Worm (Caenorhabditis elegans): ENCODE data around the gene tost-1.

DNA sequence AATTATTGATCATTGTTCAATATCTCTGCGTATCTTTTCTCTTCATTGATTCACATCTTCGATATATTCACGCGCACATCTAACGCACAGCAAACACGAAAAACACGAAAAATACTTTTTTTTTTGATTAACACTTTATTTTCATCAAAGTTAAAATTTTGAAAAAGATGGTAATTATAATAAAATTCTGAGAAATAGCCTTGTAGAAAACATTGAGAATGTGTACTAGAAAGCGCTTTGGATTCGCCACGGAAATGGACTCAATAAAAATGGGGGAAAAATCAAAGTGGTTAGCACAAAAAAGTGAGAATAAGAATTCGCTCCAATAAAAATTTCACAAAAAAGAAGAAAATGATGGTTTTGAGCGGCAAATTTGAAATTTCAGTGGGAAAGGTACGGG lies 15.4 kb upstream of the tost-1 start, which contains the start of gene F26F4.6:
- TF ChIP-seq mdl-1 (tag; optimal IDR thresholded peaks at IDR 0.05) (no peak), skn-1 (tag; optimal IDR thresholded peaks at IDR 0.05) (no peak)

Measured in whole organism, L2 larva.